Fruit fly (Drosophila melanogaster) whole organism, adult: ENCODE data around the gene CG4404.

Experiments
- CG11617 ChIP-seq: fragments of 200-800 bp; sonication (Bioruptor generic); optimal IDR thresholded peaks from 2 replicates; lab custom pipeline; 2017; ENCODE audit warnings: mild to moderate bottlenecking, missing biosample characterization, missing genetic modification reagents, missing genetic modification characterization
- CG12768 ChIP-seq: fragments of 200-800 bp; sonication (Bioruptor generic); optimal IDR thresholded peaks from 2 replicates; lab custom pipeline; 2017; ENCODE audit warnings: missing biosample characterization, missing genetic modification characterization, mild to moderate bottlenecking, moderate library complexity, missing genetic modification reagents
- CG14711 ChIP-seq: fragments of 200-800 bp; sonication (Bioruptor generic); optimal IDR thresholded peaks from 2 replicates; lab custom pipeline; 2018; ENCODE audit warnings: missing biosample characterization, mild to moderate bottlenecking, missing genetic modification characterization, moderate library complexity
- CG1620 ChIP-seq: fragments of 200-800 bp; sonication (Bioruptor generic); optimal IDR thresholded peaks from 2 replicates; lab custom pipeline; 2016; ENCODE audit warnings: missing biosample characterization, missing genetic modification characterization
- CG33017 ChIP-seq: fragments of 200-800 bp; sonication (Bioruptor generic); optimal IDR thresholded peaks from 2 replicates; lab custom pipeline; 2018; ENCODE audit warnings: missing biosample characterization, mild to moderate bottlenecking, missing genetic modification characterization, moderate library complexity
- CG5204 ChIP-seq: fragments of 200-800 bp; sonication (Bioruptor generic); optimal IDR thresholded peaks from 2 replicates; lab custom pipeline; 2016; ENCODE audit warnings: missing biosample characterization, missing genetic modification characterization
- CG7045 ChIP-seq: fragments of 200-800 bp; sonication (Bioruptor generic); optimal IDR thresholded peaks from 2 replicates; lab custom pipeline; 2017; ENCODE audit warnings: missing biosample characterization, mild to moderate bottlenecking, missing genetic modification characterization
- CG7101 ChIP-seq: fragments of 200-800 bp; sonication (Bioruptor generic); optimal IDR thresholded peaks from 2 replicates; lab custom pipeline; 2018; ENCODE audit warnings: missing biosample characterization, mild to moderate bottlenecking, missing genetic modification characterization, moderate library complexity
- Clk ChIP-seq: fragments of 200-800 bp; sonication (Bioruptor generic); optimal IDR thresholded peaks from 2 replicates; lab custom pipeline; 2017; ENCODE audit warnings: missing biosample characterization, missing genetic modification characterization
- Crg-1 ChIP-seq: fragments of 200-800 bp; sonication (Bioruptor generic); optimal IDR thresholded peaks from 2 replicates; lab custom pipeline; 2016; ENCODE audit warnings: missing biosample characterization, missing genetic modification characterization
- Hr96 ChIP-seq: fragments of 200-800 bp; sonication (Bioruptor generic); optimal IDR thresholded peaks from 2 replicates; lab custom pipeline; 2016; ENCODE audit warnings: missing biosample characterization, missing genetic modification characterization
- Mnt ChIP-seq: fragments of 200-800 bp; sonication (Bioruptor generic); optimal IDR thresholded peaks from 2 replicates; lab custom pipeline; 2016; ENCODE audit warnings: missing biosample characterization, mild to moderate bottlenecking, missing genetic modification characterization
- bab1 ChIP-seq: fragments of 200-800 bp; sonication (Bioruptor generic); optimal IDR thresholded peaks from 3 replicates; lab custom pipeline; 2019; ENCODE audit warnings: missing biosample characterization, mild to moderate bottlenecking, missing genetic modification characterization, moderate library complexity
- cic ChIP-seq: fragments of 200-800 bp; sonication (Bioruptor generic); optimal IDR thresholded peaks from 2 replicates; lab custom pipeline; 2017; ENCODE audit warnings: missing biosample characterization, mild to moderate bottlenecking, missing genetic modification characterization, moderate library complexity
- cnc ChIP-seq, 2 experiments: fragments of >200 bp; optimal IDR thresholded peaks; 2 replicates each; lab custom pipeline; 2017
- kay ChIP-seq: fragments of 200-800 bp; sonication (Bioruptor generic); peaks from one replicate; lab custom pipeline; 2016; ENCODE audit warnings: missing biosample characterization, missing genetic modification characterization, borderline replicate concordance
- ovo ChIP-seq: fragments of 200-800 bp; sonication (Bioruptor generic); optimal IDR thresholded peaks from 2 replicates; lab custom pipeline; 2016; ENCODE audit warnings: missing biosample characterization, missing genetic modification characterization
- pad ChIP-seq: fragments of 200-800 bp; sonication (Bioruptor generic); optimal IDR thresholded peaks from 3 replicates; lab custom pipeline; 2017; ENCODE audit warnings: missing biosample characterization, missing genetic modification characterization, mild to moderate bottlenecking, moderate library complexity, missing genetic modification reagents
- tj ChIP-seq: fragments of 200-800 bp; sonication (Bioruptor generic); optimal IDR thresholded peaks from 3 replicates; lab custom pipeline; 2017; ENCODE audit warnings: missing biosample characterization, mild to moderate bottlenecking, missing genetic modification characterization, moderate library complexity
- toe ChIP-seq: fragments of 200-800 bp; sonication (Bioruptor generic); optimal IDR thresholded peaks from 2 replicates; lab custom pipeline; 2016; ENCODE audit warnings: missing biosample characterization, missing genetic modification characterization

CG4404 gene

dm6 chrX:12913729-12914128 is 7.9 kb upstream of the CG4404 start:
- no peak for TF ChIP-seq bab1 (GFP tag; lab: Kevin White, UChicago)
- TF ChIP-seq CG5204 (GFP tag; lab: Kevin White, UChicago): no peak
- TF ChIP-seq CG7101 (tag; lab: Kevin White, UChicago): peak; percentile 34
- TF ChIP-seq CG7045: peak; percentile 8
- TF ChIP-seq CG14711: peak; percentile 26
- TF ChIP-seq CG33017: peak; percentile 56
- TF ChIP-seq Hr96 (GFP tag; lab: Kevin White, UChicago): no peak

- peak; percentile 88 for TF ChIP-seq CG1620
- peak; percentile 66 for TF ChIP-seq ovo
- peak; percentile 33 for TF ChIP-seq CG14711
- peak; percentile 78 for TF ChIP-seq Crg-1 (GFP tag; lab: Kevin White, UChicago)
- no peak for TF ChIP-seq cic (GFP tag; lab: Kevin White, UChicago)
- TF ChIP-seq cnc (optimal IDR thresholded peaks at IDR 0.05; lab: Kevin White, UChicago): no peak
- TF ChIP-seq tj (GFP tag; lab: Kevin White, UChicago): peak; percentile 49
- peak; percentile 34 for TF ChIP-seq CG5204 (GFP tag; lab: Kevin White, UChicago)
- peak; percentile 71 for TF ChIP-seq toe (GFP tag; lab: Kevin White, UChicago)
- TF ChIP-seq Mnt (GFP tag; lab: Kevin White, UChicago): peak; percentile 68
- peak; percentile 80 for TF ChIP-seq CG7101 (tag; lab: Kevin White, UChicago)
- peak; percentile 47 for TF ChIP-seq CG7045
- TF ChIP-seq pad: peak; percentile 77
- peak; percentile 7 for TF ChIP-seq CG33017
- TF ChIP-seq CG11617 (GFP tag; lab: Kevin White, UChicago): peak; percentile 59
- TF ChIP-seq kay: peak; percentile 55
- peak; percentile 59 for TF ChIP-seq CG12768 (GFP tag; lab: Kevin White, UChicago)
- peak; percentile 28 for TF ChIP-seq bab1 (GFP tag; lab: Kevin White, UChicago)
- no peak for TF ChIP-seq Clk (GFP tag; lab: Kevin White, UChicago)
- TF ChIP-seq Hr96 (GFP tag; lab: Kevin White, UChicago): peak; percentile 56
These were observed 4.0 kb upstream of the CG4404 start, which contains the start of the genes Brms1 and CG4645 for dm6 chrX:12909577-12910426. TSS of gene Brms1 (minus strand) at chrX:12909622. TSS of gene CG4645 (plus strand) at chrX:12909953.

- peak; percentile 14 for TF ChIP-seq toe (GFP tag; lab: Kevin White, UChicago)
- TF ChIP-seq tj (GFP tag; lab: Kevin White, UChicago): no peak
These were observed 1.1 kb upstream of the CG4404 start, which contains the start of gene mRpL49 for dm6 chrX:12906914-12907313. TSS of gene mRpL49 (plus strand) at chrX:12907105.

- TF ChIP-seq CG7045: no peak
- TF ChIP-seq Crg-1 (GFP tag; lab: Kevin White, UChicago): no peak
- TF ChIP-seq CG11617 (GFP tag; lab: Kevin White, UChicago): no peak
- TF ChIP-seq bab1 (GFP tag; lab: Kevin White, UChicago): peak; percentile 52
- TF ChIP-seq CG33017: peak; percentile 33
- TF ChIP-seq CG14711: peak; percentile 46
- TF ChIP-seq toe (GFP tag; lab: Kevin White, UChicago): no peak
- TF ChIP-seq CG1620: no peak
- peak; percentile 91 for TF ChIP-seq Mnt (GFP tag; lab: Kevin White, UChicago)
- TF ChIP-seq Clk (GFP tag; lab: Kevin White, UChicago): no peak
- TF ChIP-seq Hr96 (GFP tag; lab: Kevin White, UChicago): no peak
- TF ChIP-seq kay: no peak
- no peak for TF ChIP-seq tj (GFP tag; lab: Kevin White, UChicago)
- peak; percentile 49 for TF ChIP-seq pad
- no peak for TF ChIP-seq CG5204 (GFP tag; lab: Kevin White, UChicago)
- TF ChIP-seq cnc (optimal IDR thresholded peaks at IDR 0.05; lab: Kevin White, UChicago): no peak
- TF ChIP-seq cic (GFP tag; lab: Kevin White, UChicago): peak; percentile 7
- peak; percentile 60 for TF ChIP-seq CG7101 (tag; lab: Kevin White, UChicago)
- TF ChIP-seq ovo: peak; percentile 97
- TF ChIP-seq CG12768 (GFP tag; lab: Kevin White, UChicago): no peak
These were observed 561 bp downstream of the CG4404 start for dm6 chrX:12905014-12905900.

- TF ChIP-seq CG5204 (GFP tag; lab: Kevin White, UChicago): no peak
- TF ChIP-seq CG14711: no peak
- TF ChIP-seq CG12768 (GFP tag; lab: Kevin White, UChicago): peak; percentile 20
- no peak for TF ChIP-seq CG33017
- peak; percentile 10 for TF ChIP-seq pad
- peak; percentile 41 for TF ChIP-seq cic (GFP tag; lab: Kevin White, UChicago)
- peak; percentile 96 for TF ChIP-seq Mnt (GFP tag; lab: Kevin White, UChicago)
- TF ChIP-seq ovo: no peak
- no peak for TF ChIP-seq kay
- no peak for TF ChIP-seq toe (GFP tag; lab: Kevin White, UChicago)
- peak; percentile 86 for TF ChIP-seq tj (GFP tag; lab: Kevin White, UChicago)
- TF ChIP-seq bab1 (GFP tag; lab: Kevin White, UChicago): peak; percentile 58
- peak; percentile 13 for TF ChIP-seq CG11617 (GFP tag; lab: Kevin White, UChicago)
These were observed 2.7 kb downstream of the CG4404 start, which contains the start of gene Flad1 for dm6 chrX:12903099-12903616. TSS of gene Flad1 (minus strand) at chrX:12903516.
